Worm (Caenorhabditis elegans): ENCODE data around the gene M04C3.1.

Gene M04C3.1

ce11 chrV:19416475-19416874, 28.9 kb downstream of the M04C3.1 start, which contains the start of the genes C25F9.4 and C25F9.9:
C25F9.4 (minus strand) TSS chrV:19416575.
C25F9.9 (plus strand) TSS chrV:19416611.
- TF ChIP-seq aly-1 (tag; optimal IDR thresholded peaks at IDR 0.05) (no peak), ama-1 (optimal IDR thresholded peaks at IDR 0.05) (no peak), sea-1 (GFP tag; conservative IDR thresholded peaks at IDR 0.05) (no peak), tbx-11 (GFP tag; IDR thresholded peaks at IDR 0.05) (no peak), B0310.2 (tag; optimal IDR thresholded peaks at IDR 0.05) (no peak), scrt-1 (GFP tag; IDR thresholded peaks at IDR 0.05) (no peak), tbx-37 (GFP tag; conservative IDR thresholded peaks at IDR 0.05) (no peak)

- TF ChIP-seq hnd-1 (tag; optimal IDR thresholded peaks at IDR 0.05) (no peak), ceh-36 (tag; optimal IDR thresholded peaks at IDR 0.05) (no peak), sea-1 (GFP tag; conservative IDR thresholded peaks at IDR 0.05) (no peak), pes-1 (GFP tag; IDR thresholded peaks at IDR 0.05) (no peak), ama-1 (optimal IDR thresholded peaks at IDR 0.05) (no peak), tbx-11 (GFP tag; IDR thresholded peaks at IDR 0.05) (no peak), ets-7 (tag; optimal IDR thresholded peaks at IDR 0.05) (no peak), flt-1 (GFP tag; IDR thresholded peaks at IDR 0.05) (no peak), F13C5.2 (tag; optimal IDR thresholded peaks at IDR 0.05) (no peak), scrt-1 (GFP tag; IDR thresholded peaks at IDR 0.05) (no peak), B0310.2 (tag; optimal IDR thresholded peaks at IDR 0.05) (no peak), aly-1 (tag; optimal IDR thresholded peaks at IDR 0.05) (no peak)
Observed at ce11 chrV:19410663-19411062, 34.7 kb downstream of the M04C3.1 start, which contains the start of gene C25F9.5. C25F9.5 (minus strand) TSS chrV:19410857.

ce11 chrV:19405276-19405815, 40.1 kb downstream of the M04C3.1 start, which contains the start of the genes C25F9.6 and C25F9.10:
C25F9.6 (minus strand) TSS chrV:19405326.
C25F9.10 (plus strand) TSS chrV:19405729.
- no peak for TF ChIP-seq tra-4 (tag; optimal IDR thresholded peaks at IDR 0.05)
- no peak for TF ChIP-seq flt-1 (GFP tag; IDR thresholded peaks at IDR 0.05)
- no peak for TF ChIP-seq ets-7 (tag; optimal IDR thresholded peaks at IDR 0.05)
- TF ChIP-seq pes-1 (GFP tag; IDR thresholded peaks at IDR 0.05): no peak
- TF ChIP-seq scrt-1 (GFP tag; IDR thresholded peaks at IDR 0.05): no peak
- TF ChIP-seq F13C5.2 (tag; optimal IDR thresholded peaks at IDR 0.05): no peak
- TF ChIP-seq tbx-11 (GFP tag; IDR thresholded peaks at IDR 0.05): no peak
- TF ChIP-seq sea-1 (GFP tag; conservative IDR thresholded peaks at IDR 0.05): no peak
- TF ChIP-seq ceh-36 (tag; optimal IDR thresholded peaks at IDR 0.05): no peak
- no peak for TF ChIP-seq ceh-13 (GFP tag; optimal IDR thresholded peaks at IDR 0.05)

ce11 chrV:19403619-19404018, 41.8 kb downstream of the M04C3.1 start:
- no peak for TF ChIP-seq pes-1 (GFP tag; IDR thresholded peaks at IDR 0.05)
- no peak for TF ChIP-seq flt-1 (GFP tag; IDR thresholded peaks at IDR 0.05)
- no peak for TF ChIP-seq hnd-1 (tag; optimal IDR thresholded peaks at IDR 0.05)
- no peak for TF ChIP-seq sea-1 (GFP tag; conservative IDR thresholded peaks at IDR 0.05)
- no peak for TF ChIP-seq ceh-13 (GFP tag; optimal IDR thresholded peaks at IDR 0.05)
- no peak for TF ChIP-seq F13C5.2 (tag; optimal IDR thresholded peaks at IDR 0.05)
- no peak for TF ChIP-seq B0310.2 (tag; optimal IDR thresholded peaks at IDR 0.05)
- no peak for TF ChIP-seq hmg-4 (GFP tag; optimal IDR thresholded peaks at IDR 0.05)
- no peak for TF ChIP-seq ama-1 (optimal IDR thresholded peaks at IDR 0.05)
- TF ChIP-seq hmbx-1 (tag; optimal IDR thresholded peaks at IDR 0.05): no peak
- no peak for TF ChIP-seq tbx-37 (GFP tag; conservative IDR thresholded peaks at IDR 0.05)
- no peak for TF ChIP-seq ceh-36 (tag; optimal IDR thresholded peaks at IDR 0.05)
- no peak for TF ChIP-seq tbx-11 (GFP tag; IDR thresholded peaks at IDR 0.05)

- TF ChIP-seq hnd-1 (tag; optimal IDR thresholded peaks at IDR 0.05) (no peak), ceh-13 (GFP tag; optimal IDR thresholded peaks at IDR 0.05) (no peak), scrt-1 (GFP tag; IDR thresholded peaks at IDR 0.05) (no peak), ets-7 (tag; optimal IDR thresholded peaks at IDR 0.05) (no peak), hmbx-1 (tag; optimal IDR thresholded peaks at IDR 0.05) (no peak), F13C5.2 (tag; optimal IDR thresholded peaks at IDR 0.05) (no peak), sea-1 (GFP tag; conservative IDR thresholded peaks at IDR 0.05) (no peak), B0310.2 (tag; optimal IDR thresholded peaks at IDR 0.05) (no peak), tbx-11 (GFP tag; IDR thresholded peaks at IDR 0.05) (no peak), flt-1 (GFP tag; IDR thresholded peaks at IDR 0.05) (no peak), ama-1 (optimal IDR thresholded peaks at IDR 0.05) (no peak)
Observed at ce11 chrV:19402855-19403254, 42.5 kb downstream of the M04C3.1 start, which contains the start of gene C25F9.12. C25F9.12 (minus strand) TSS chrV:19402955.

- TF ChIP-seq ama-1 (optimal IDR thresholded peaks at IDR 0.05): no peak
- TF ChIP-seq scrt-1 (GFP tag; IDR thresholded peaks at IDR 0.05): no peak
- TF ChIP-seq tbx-37 (GFP tag; conservative IDR thresholded peaks at IDR 0.05): no peak
- TF ChIP-seq ceh-13 (GFP tag; optimal IDR thresholded peaks at IDR 0.05): no peak
- no peak for TF ChIP-seq flt-1 (GFP tag; IDR thresholded peaks at IDR 0.05)
- TF ChIP-seq hmbx-1 (tag; optimal IDR thresholded peaks at IDR 0.05): no peak
- TF ChIP-seq hmg-4 (GFP tag; optimal IDR thresholded peaks at IDR 0.05): no peak
- no peak for TF ChIP-seq sea-1 (GFP tag; conservative IDR thresholded peaks at IDR 0.05)
- no peak for TF ChIP-seq aly-1 (tag; optimal IDR thresholded peaks at IDR 0.05)
- no peak for TF ChIP-seq hnd-1 (tag; optimal IDR thresholded peaks at IDR 0.05)
- TF ChIP-seq tra-4 (tag; optimal IDR thresholded peaks at IDR 0.05): no peak
- TF ChIP-seq ceh-36 (tag; optimal IDR thresholded peaks at IDR 0.05): no peak
- TF ChIP-seq B0310.2 (tag; optimal IDR thresholded peaks at IDR 0.05): no peak
- TF ChIP-seq tbx-11 (GFP tag; IDR thresholded peaks at IDR 0.05): no peak
- TF ChIP-seq ets-7 (tag; optimal IDR thresholded peaks at IDR 0.05): no peak
Observed at ce11 chrV:19401429-19401828, 44.0 kb downstream of the M04C3.1 start.

- no peak for TF ChIP-seq ceh-36 (tag; optimal IDR thresholded peaks at IDR 0.05)
- no peak for TF ChIP-seq ets-7 (tag; optimal IDR thresholded peaks at IDR 0.05)
- TF ChIP-seq B0310.2 (tag; optimal IDR thresholded peaks at IDR 0.05): no peak
- TF ChIP-seq hmbx-1 (tag; optimal IDR thresholded peaks at IDR 0.05): no peak
- TF ChIP-seq tbx-11 (GFP tag; IDR thresholded peaks at IDR 0.05): no peak
- no peak for TF ChIP-seq scrt-1 (GFP tag; IDR thresholded peaks at IDR 0.05)
- TF ChIP-seq ceh-13 (GFP tag; optimal IDR thresholded peaks at IDR 0.05): no peak
- no peak for TF ChIP-seq ama-1 (optimal IDR thresholded peaks at IDR 0.05)
- no peak for TF ChIP-seq aly-1 (tag; optimal IDR thresholded peaks at IDR 0.05)
- no peak for TF ChIP-seq pes-1 (GFP tag; IDR thresholded peaks at IDR 0.05)
- TF ChIP-seq F13C5.2 (tag; optimal IDR thresholded peaks at IDR 0.05): no peak
- no peak for TF ChIP-seq hnd-1 (tag; optimal IDR thresholded peaks at IDR 0.05)
- no peak for TF ChIP-seq sea-1 (GFP tag; conservative IDR thresholded peaks at IDR 0.05)
Observed at ce11 chrV:19400619-19401018, 44.8 kb downstream of the M04C3.1 start, which contains the start of gene srw-86. srw-86 (minus strand) TSS chrV:19400719.
